Worm (Caenorhabditis elegans) whole organism, early embryonic: Measurements from ENCODE around the gene Y70G10A.4.

Source experiments
- B0310.2 ChIP-seq: sonication (generic microtip); optimal IDR thresholded peaks from 2 replicates; lab custom pipeline; 2016; ENCODE audit warnings: mild to moderate bottlenecking, missing genetic modification characterization, missing compliant biosample characterization
- F13C5.2 ChIP-seq: sonication (generic microtip); optimal IDR thresholded peaks from 2 replicates; lab custom pipeline; 2017; ENCODE audit warnings: mild to moderate bottlenecking, missing genetic modification characterization, inconsistent platforms, missing compliant biosample characterization
- aly-1 ChIP-seq: sonication (generic microtip); optimal IDR thresholded peaks from 2 replicates; lab custom pipeline; 2016; ENCODE audit warnings: missing genetic modification characterization, missing compliant biosample characterization
- ama-1 ChIP-seq: fragments of 150-350 bp; optimal IDR thresholded peaks from 2 replicates; lab custom pipeline; 2014
- ceh-13 ChIP-seq: fragments of 200-800 bp; sonication (Bioruptor generic); optimal IDR thresholded peaks from 2 replicates; lab custom pipeline; 2018; ENCODE audit warnings: mild to moderate bottlenecking, missing genetic modification characterization, missing compliant biosample characterization
- ceh-36 ChIP-seq: sonication (generic microtip); optimal IDR thresholded peaks from 2 replicates; lab custom pipeline; 2016; ENCODE audit warnings: missing genetic modification characterization, inconsistent platforms, missing compliant biosample characterization
- ets-7 ChIP-seq: sonication (generic microtip); optimal IDR thresholded peaks from 2 replicates; lab custom pipeline; 2016; ENCODE audit warnings: missing genotype, missing genetic modification characterization, missing compliant biosample characterization
- flt-1 ChIP-seq: fragments of 200-800 bp; sonication (Bioruptor generic); IDR thresholded peaks from 2 replicates; pipeline ENCODE4 v1.3.6; 2022; ENCODE audit warnings: missing genetic modification characterization, missing compliant biosample characterization
- hmbx-1 ChIP-seq: sonication (generic microtip); optimal IDR thresholded peaks from 2 replicates; lab custom pipeline; 2016; ENCODE audit warnings: mild to moderate bottlenecking, missing genetic modification characterization, missing compliant biosample characterization
- hmg-4 ChIP-seq: fragments of 200-800 bp; sonication (Bioruptor generic); optimal IDR thresholded peaks from 2 replicates; lab custom pipeline; 2018; ENCODE audit warnings: mild to moderate bottlenecking, missing genetic modification characterization, missing compliant biosample characterization
- hnd-1 ChIP-seq: sonication (generic microtip); optimal IDR thresholded peaks from 2 replicates; lab custom pipeline; 2016; ENCODE audit warnings: missing genetic modification characterization, missing compliant biosample characterization
- pes-1 ChIP-seq: fragments of 200-800 bp; sonication (Bioruptor generic); IDR thresholded peaks from 2 replicates; pipeline ENCODE4 v1.3.6; 2022; ENCODE audit warnings: missing genetic modification reagents, missing genetic modification characterization, missing compliant biosample characterization
- scrt-1 ChIP-seq: fragments of 200-800 bp; sonication (Bioruptor generic); IDR thresholded peaks from 2 replicates; pipeline ENCODE4 v1.3.6; 2022; ENCODE audit warnings: missing genetic modification characterization, missing compliant biosample characterization
- sea-1 ChIP-seq: fragments of 200-800 bp; sonication (Bioruptor generic); conservative IDR thresholded peaks from 2 replicates; pipeline ENCODE4 v1.3.6; 2022; ENCODE audit warnings: missing genetic modification characterization, missing compliant biosample characterization
- tbx-11 ChIP-seq: fragments of 200-800 bp; sonication (Bioruptor generic); IDR thresholded peaks from 2 replicates; pipeline ENCODE4 v1.3.6; 2022; ENCODE audit warnings: missing genetic modification characterization, missing compliant biosample characterization
- tbx-37 ChIP-seq: fragments of 200-800 bp; sonication (Bioruptor generic); conservative IDR thresholded peaks from 2 replicates; pipeline ENCODE4 v1.3.6; 2022; ENCODE audit warnings: missing genetic modification reagents, missing genetic modification characterization, missing compliant biosample characterization
- tra-4 ChIP-seq: sonication (generic microtip); optimal IDR thresholded peaks from 2 replicates; lab custom pipeline; 2017; ENCODE audit warnings: missing genetic modification characterization, missing compliant biosample characterization

Gene Y70G10A.4

ce11 chrIII:10218587-10218986 is 3.4 kb upstream of the Y70G10A.4 start, which contains the start of the genes rde-4 and cox-14:
TSS of gene rde-4 (minus strand) at chrIII:10218646.
TSS of gene cox-14 (plus strand) at chrIII:10218942.
- TF ChIP-seq pes-1 (GFP tag; lab: Robert Waterston, UW) (no peak), ceh-13 (GFP tag; lab: Kevin White, UChicago) (no peak), tra-4 (no peak), scrt-1 (GFP tag; lab: Robert Waterston, UW) (no peak), hmbx-1 (tag; lab: Kevin White, UChicago) (no peak), hnd-1 (no peak), flt-1 (GFP tag; lab: Robert Waterston, UW) (no peak), sea-1 (GFP tag; lab: Robert Waterston, UW) (no peak), tbx-11 (no peak), B0310.2 (tag; lab: Kevin White, UChicago) (no peak), hmg-4 (GFP tag; lab: Kevin White, UChicago) (no peak), tbx-37 (no peak), ama-1 (lab: Kevin White, UChicago) (no peak)

ce11 chrIII:10231641-10232040 is 9.7 kb downstream of the Y70G10A.4 start:
- TF ChIP-seq hnd-1 (no peak), F13C5.2 (tag; lab: Kevin White, UChicago) (no peak), hmg-4 (GFP tag; lab: Kevin White, UChicago) (no peak), hmbx-1 (tag; lab: Kevin White, UChicago) (no peak), ets-7 (tag; lab: Kevin White, UChicago) (no peak), B0310.2 (tag; lab: Kevin White, UChicago) (no peak), tbx-11 (no peak)

ce11 chrIII:10233979-10234378 is 12.0 kb downstream of the Y70G10A.4 start, which contains the start of gene paml-1:
TSS of gene paml-1 (minus strand) at chrIII:10234079.
- TF ChIP-seq ceh-36 (tag; lab: Kevin White, UChicago), result no peak
- no peak for TF ChIP-seq B0310.2 (tag; lab: Kevin White, UChicago)
- TF ChIP-seq sea-1 (GFP tag; lab: Robert Waterston, UW), result no peak
- no peak for TF ChIP-seq tbx-11
- TF ChIP-seq aly-1 (tag; lab: Kevin White, UChicago), result no peak
- no peak for TF ChIP-seq ets-7 (tag; lab: Kevin White, UChicago)
- no peak for TF ChIP-seq ceh-13 (GFP tag; lab: Kevin White, UChicago)
- no peak for TF ChIP-seq F13C5.2 (tag; lab: Kevin White, UChicago)
- TF ChIP-seq flt-1 (GFP tag; lab: Robert Waterston, UW), result no peak
- no peak for TF ChIP-seq ama-1 (lab: Kevin White, UChicago)
- TF ChIP-seq pes-1 (GFP tag; lab: Robert Waterston, UW), result no peak
- TF ChIP-seq hmg-4 (GFP tag; lab: Kevin White, UChicago), result no peak
- TF ChIP-seq tbx-37, result no peak
- TF ChIP-seq hmbx-1 (tag; lab: Kevin White, UChicago), result no peak

ce11 chrIII:10236291-10236871 is 14.4 kb downstream of the Y70G10A.4 start:
- TF ChIP-seq hmg-4 (GFP tag; lab: Kevin White, UChicago) (no peak), aly-1 (tag; lab: Kevin White, UChicago) (no peak), hmbx-1 (tag; lab: Kevin White, UChicago) (no peak), tbx-37 (no peak), tbx-11 (no peak), tra-4 (no peak), hnd-1 (no peak), ama-1 (lab: Kevin White, UChicago) (no peak), F13C5.2 (tag; lab: Kevin White, UChicago) (no peak), sea-1 (GFP tag; lab: Robert Waterston, UW) (no peak), ets-7 (tag; lab: Kevin White, UChicago) (no peak), flt-1 (GFP tag; lab: Robert Waterston, UW) (no peak), ceh-13 (GFP tag; lab: Kevin White, UChicago) (no peak)

ce11 chrIII:10238448-10239154 is 16.6 kb downstream of the Y70G10A.4 start, which contains the start of gene Y70G10A.3:
TSS of gene Y70G10A.3 (plus strand) at chrIII:10239104.
- TF ChIP-seq tra-4, result no peak
- no peak for TF ChIP-seq aly-1 (tag; lab: Kevin White, UChicago)
- TF ChIP-seq tbx-11, result no peak
- no peak for TF ChIP-seq sea-1 (GFP tag; lab: Robert Waterston, UW)
- no peak for TF ChIP-seq hmbx-1 (tag; lab: Kevin White, UChicago)
- TF ChIP-seq F13C5.2 (tag; lab: Kevin White, UChicago), result no peak
- no peak for TF ChIP-seq ceh-36 (tag; lab: Kevin White, UChicago)
- TF ChIP-seq scrt-1 (GFP tag; lab: Robert Waterston, UW), result no peak
- TF ChIP-seq hmg-4 (GFP tag; lab: Kevin White, UChicago), result no peak
- TF ChIP-seq ets-7 (tag; lab: Kevin White, UChicago), result no peak
- no peak for TF ChIP-seq ama-1 (lab: Kevin White, UChicago)
- TF ChIP-seq flt-1 (GFP tag; lab: Robert Waterston, UW), result no peak
- no peak for TF ChIP-seq tbx-37
- TF ChIP-seq B0310.2 (tag; lab: Kevin White, UChicago), result no peak
- TF ChIP-seq pes-1 (GFP tag; lab: Robert Waterston, UW), result no peak
- TF ChIP-seq ceh-13 (GFP tag; lab: Kevin White, UChicago), result no peak
- TF ChIP-seq hnd-1, result no peak

ce11 chrIII:10240073-10240472 is 18.1 kb downstream of the Y70G10A.4 start:
- TF ChIP-seq tbx-11 (no peak), tra-4 (no peak), hmg-4 (GFP tag; lab: Kevin White, UChicago) (no peak), B0310.2 (tag; lab: Kevin White, UChicago) (no peak), ets-7 (tag; lab: Kevin White, UChicago) (no peak), aly-1 (tag; lab: Kevin White, UChicago) (no peak), pes-1 (GFP tag; lab: Robert Waterston, UW) (no peak)
